Worm (Caenorhabditis elegans) whole organism, midembryonic: Measurements from ENCODE around the gene F40G9.6.

ENCODE experiments used
- T22C8.4 ChIP-seq: fragments of 200-800 bp; sonication (Bioruptor generic); IDR thresholded peaks from 2 replicates; pipeline ENCODE4 v1.3.6; 2022; ENCODE audit warnings: missing genetic modification characterization, missing compliant biosample characterization
- cog-1 ChIP-seq: sonication (generic microtip); optimal IDR thresholded peaks from 2 replicates; lab custom pipeline; 2016; ENCODE audit warnings: missing genetic modification characterization, missing compliant biosample characterization
- flt-1 ChIP-seq: fragments of 200-800 bp; sonication (Bioruptor generic); IDR thresholded peaks from 2 replicates; pipeline ENCODE4 v1.3.6; 2022; ENCODE audit warnings: missing genetic modification characterization, missing compliant biosample characterization
- klf-2 ChIP-seq: fragments of 200-800 bp; sonication (Bioruptor generic); conservative IDR thresholded peaks from 2 replicates; pipeline ENCODE4 v1.3.6; 2022; ENCODE audit warnings: missing genetic modification reagents, missing genetic modification characterization, missing compliant biosample characterization
- med-1 ChIP-seq: sonication (generic microtip); optimal IDR thresholded peaks from 2 replicates; lab custom pipeline; 2017; ENCODE audit warnings: missing genetic modification characterization, mild to moderate bottlenecking, missing compliant biosample characterization, antibody characterized with exemption, missing genetic modification reagents; ENCODE audit not compliant: insufficient read depth
- ref-1 ChIP-seq: fragments of 200-800 bp; sonication (Bioruptor generic); conservative IDR thresholded peaks from 2 replicates; pipeline ENCODE4 v1.3.6; 2022; ENCODE audit warnings: missing genetic modification reagents, missing genetic modification characterization, missing compliant biosample characterization
- tab-1 ChIP-seq: fragments of 200-800 bp; sonication (Bioruptor generic); IDR thresholded peaks from 2 replicates; pipeline ENCODE4 v1.3.6; 2022; ENCODE audit warnings: missing genetic modification characterization, missing compliant biosample characterization
- ztf-23 ChIP-seq: fragments of 200-800 bp; sonication (Bioruptor generic); IDR thresholded peaks from 2 replicates; pipeline ENCODE4 v1.3.6; 2022; ENCODE audit warnings: missing genetic modification reagents, missing genetic modification characterization, missing compliant biosample characterization
- ztf-29 ChIP-seq: fragments of 200-800 bp; sonication (Bioruptor generic); IDR thresholded peaks from 2 replicates; pipeline ENCODE4 v1.3.6; 2022; ENCODE audit warnings: missing genetic modification reagents, missing genetic modification characterization, missing compliant biosample characterization

The F40G9.6 gene

DNA sequence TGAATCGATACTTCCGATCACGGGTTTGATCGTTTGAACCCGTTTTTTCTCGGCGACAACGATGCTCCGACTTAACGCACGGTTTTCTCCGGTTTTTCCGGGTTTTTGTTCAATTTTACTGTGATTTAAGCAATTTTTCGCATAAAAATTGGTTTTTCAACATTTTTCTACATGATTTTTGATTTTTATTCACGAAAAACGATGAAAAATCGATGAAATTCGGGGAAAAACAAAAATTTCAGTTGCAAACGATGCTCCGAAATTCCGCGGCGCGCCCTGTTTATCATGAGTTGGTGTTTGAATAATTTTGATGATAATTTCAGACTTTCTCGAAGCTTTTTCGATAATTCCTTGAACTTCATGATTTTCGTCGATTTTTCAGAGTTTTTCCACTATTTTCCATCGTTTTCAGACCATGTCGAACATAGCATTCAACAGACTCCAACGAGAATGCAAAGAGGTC, 9.1 kb downstream of the F40G9.6 start, which contains the start of gene ubc-20:
Gene ubc-20 (plus strand): TSS at position 413 of the 463 bp plus-strand sequence.
- TF ChIP-seq ref-1, result no peak
- no peak for TF ChIP-seq flt-1 (GFP tag; lab: Robert Waterston, UW)
- TF ChIP-seq tab-1 (GFP tag; lab: Robert Waterston, UW), result no peak
- TF ChIP-seq T22C8.4, result no peak
- no peak for TF ChIP-seq med-1 (GFP tag; lab: Kevin White, UChicago)
- TF ChIP-seq ztf-23 (GFP tag; lab: Robert Waterston, UW), result no peak
- no peak for TF ChIP-seq cog-1 (tag; lab: Kevin White, UChicago)

DNA sequence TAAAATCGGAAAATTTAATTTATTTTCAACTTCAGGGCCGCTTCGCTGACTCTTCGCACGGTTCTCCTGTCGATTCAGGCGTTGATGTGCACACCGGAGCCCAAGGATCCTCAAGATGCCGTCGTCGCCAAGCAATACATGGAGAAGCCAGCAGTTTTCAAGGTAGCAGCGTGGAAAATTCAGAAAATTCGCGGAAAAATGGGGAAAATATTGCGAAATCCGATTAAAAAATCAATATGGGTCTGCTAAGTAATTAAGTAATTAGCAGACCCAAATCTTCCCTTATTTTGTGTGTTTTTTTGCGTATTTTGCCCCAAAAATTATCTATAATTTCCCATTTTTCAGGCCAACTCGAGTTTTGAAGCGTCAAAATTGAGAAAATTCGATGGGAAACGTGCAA, 9.9 kb downstream of the F40G9.6 start:
- no peak for TF ChIP-seq cog-1 (tag; lab: Kevin White, UChicago)
- no peak for TF ChIP-seq T22C8.4
- no peak for TF ChIP-seq flt-1 (GFP tag; lab: Robert Waterston, UW)
- no peak for TF ChIP-seq klf-2 (GFP tag; lab: Robert Waterston, UW)
- TF ChIP-seq tab-1 (GFP tag; lab: Robert Waterston, UW), result no peak
- TF ChIP-seq med-1 (GFP tag; lab: Kevin White, UChicago), result no peak
- no peak for TF ChIP-seq ztf-23 (GFP tag; lab: Robert Waterston, UW)
- TF ChIP-seq ztf-29 (GFP tag; lab: Robert Waterston, UW), result no peak

DNA sequence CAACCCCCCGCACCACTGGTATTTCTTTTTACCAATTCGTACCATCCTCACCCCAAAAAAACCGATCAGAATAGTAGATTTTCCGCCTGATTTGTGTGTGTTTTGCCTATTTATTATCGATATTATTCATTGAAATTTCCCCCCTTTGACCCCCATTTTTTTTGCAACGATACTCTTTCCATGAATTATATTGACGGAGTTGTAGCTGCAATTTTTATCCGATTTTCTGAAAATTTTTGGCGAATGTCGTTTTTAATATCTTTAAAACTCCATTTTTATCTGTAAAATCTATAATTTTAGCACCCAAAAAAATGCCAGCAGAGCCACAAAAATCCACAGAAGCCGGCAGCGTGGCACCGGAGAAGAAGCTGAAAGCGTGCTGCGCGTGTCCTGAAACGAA, 11.3 kb downstream of the F40G9.6 start, which contains the start of gene cox-17:
Gene cox-17 (plus strand): TSS at position 301 of the 400 bp plus-strand sequence.
- TF ChIP-seq cog-1 (tag; lab: Kevin White, UChicago) (no peak), klf-2 (GFP tag; lab: Robert Waterston, UW) (no peak), med-1 (GFP tag; lab: Kevin White, UChicago) (no peak), T22C8.4 (no peak), flt-1 (GFP tag; lab: Robert Waterston, UW) (no peak), tab-1 (GFP tag; lab: Robert Waterston, UW) (no peak), ztf-29 (GFP tag; lab: Robert Waterston, UW) (no peak), ref-1 (no peak), ztf-23 (GFP tag; lab: Robert Waterston, UW) (no peak)

DNA sequence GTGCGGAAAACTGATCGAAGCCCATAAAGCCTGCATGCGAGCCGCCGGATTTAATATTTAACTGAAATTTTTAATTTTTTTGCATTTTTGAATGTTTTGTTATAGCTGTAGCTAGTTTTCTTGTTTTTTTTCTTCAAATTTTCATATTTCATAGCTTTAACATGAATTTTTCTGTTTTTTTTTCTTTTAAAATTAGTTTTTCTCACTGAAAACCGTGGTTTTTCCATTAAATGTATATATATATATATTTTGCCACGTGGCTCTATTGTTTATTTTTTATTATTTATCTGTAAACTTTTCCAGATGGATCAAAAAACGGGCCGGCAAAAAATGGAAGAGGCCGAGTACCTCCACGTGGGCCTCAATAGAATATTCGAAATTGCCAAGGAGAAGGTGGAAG, 12.5 kb downstream of the F40G9.6 start, which contains the start of gene sec-20:
Gene sec-20 (plus strand): TSS at position 301 of the 400 bp plus-strand sequence.
- no peak for TF ChIP-seq ztf-29 (GFP tag; lab: Robert Waterston, UW)
- no peak for TF ChIP-seq ref-1
- TF ChIP-seq ztf-23 (GFP tag; lab: Robert Waterston, UW), result no peak
- no peak for TF ChIP-seq cog-1 (tag; lab: Kevin White, UChicago)
- TF ChIP-seq flt-1 (GFP tag; lab: Robert Waterston, UW), result no peak
- TF ChIP-seq klf-2 (GFP tag; lab: Robert Waterston, UW), result no peak
- no peak for TF ChIP-seq T22C8.4
- no peak for TF ChIP-seq tab-1 (GFP tag; lab: Robert Waterston, UW)
- TF ChIP-seq med-1 (GFP tag; lab: Kevin White, UChicago), result no peak

DNA sequence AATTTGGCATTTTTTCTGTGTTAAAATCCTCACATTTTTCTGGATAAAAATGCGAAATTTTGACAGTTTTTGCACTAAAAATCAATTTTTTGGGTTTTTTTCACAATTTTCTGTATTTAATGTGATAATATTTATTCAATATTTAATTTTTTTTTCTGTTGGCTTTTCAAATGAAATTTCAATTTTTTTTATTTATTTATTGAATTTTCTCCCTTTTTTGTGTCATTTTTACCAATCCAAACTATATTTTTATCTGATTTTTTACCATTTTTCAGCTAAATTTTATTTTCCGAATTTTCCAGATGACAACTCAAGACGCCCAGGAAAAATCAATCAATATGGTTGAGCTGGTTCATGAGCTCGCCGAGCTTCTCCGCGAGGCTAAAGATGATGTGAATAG, 14.8 kb downstream of the F40G9.6 start, which contains the start of gene F40G9.17:
Gene F40G9.17 (plus strand): TSS at position 301 of the 400 bp plus-strand sequence.
- TF ChIP-seq med-1 (GFP tag; lab: Kevin White, UChicago) (no peak), T22C8.4 (no peak), klf-2 (GFP tag; lab: Robert Waterston, UW) (no peak), flt-1 (GFP tag; lab: Robert Waterston, UW) (no peak), cog-1 (tag; lab: Kevin White, UChicago) (no peak), ztf-29 (GFP tag; lab: Robert Waterston, UW) (no peak)

DNA sequence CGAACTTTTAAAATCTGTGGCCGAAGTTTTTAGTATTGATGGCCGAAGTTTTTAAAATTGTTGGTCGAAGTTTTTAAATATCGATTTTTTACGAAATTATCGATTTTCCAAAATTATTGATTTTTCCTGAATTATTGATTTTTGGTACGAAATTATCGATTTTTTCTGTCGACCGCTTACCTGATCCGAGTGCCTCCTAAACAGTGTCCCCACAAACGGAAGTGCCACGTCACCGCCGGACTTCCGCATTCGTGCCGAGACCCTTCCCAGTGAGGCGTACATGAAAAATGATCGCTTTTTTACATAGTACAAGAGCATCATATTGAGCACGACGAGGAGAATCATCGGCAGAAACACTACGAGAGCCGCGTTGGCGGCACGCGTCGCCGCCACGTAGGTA, 24.6 kb downstream of the F40G9.6 start:
- no peak for TF ChIP-seq med-1 (GFP tag; lab: Kevin White, UChicago)
- TF ChIP-seq ztf-23 (GFP tag; lab: Robert Waterston, UW), result no peak
- peak; percentile 95 for TF ChIP-seq T22C8.4
- no peak for TF ChIP-seq ref-1

- no peak for TF ChIP-seq ref-1
Observed at ce11 chrIII:207023-207422, 27.7 kb downstream of the F40G9.6 start, which contains the start of gene W10C4.1. TSS of gene W10C4.1 (minus strand) at chrIII:207123.

DNA sequence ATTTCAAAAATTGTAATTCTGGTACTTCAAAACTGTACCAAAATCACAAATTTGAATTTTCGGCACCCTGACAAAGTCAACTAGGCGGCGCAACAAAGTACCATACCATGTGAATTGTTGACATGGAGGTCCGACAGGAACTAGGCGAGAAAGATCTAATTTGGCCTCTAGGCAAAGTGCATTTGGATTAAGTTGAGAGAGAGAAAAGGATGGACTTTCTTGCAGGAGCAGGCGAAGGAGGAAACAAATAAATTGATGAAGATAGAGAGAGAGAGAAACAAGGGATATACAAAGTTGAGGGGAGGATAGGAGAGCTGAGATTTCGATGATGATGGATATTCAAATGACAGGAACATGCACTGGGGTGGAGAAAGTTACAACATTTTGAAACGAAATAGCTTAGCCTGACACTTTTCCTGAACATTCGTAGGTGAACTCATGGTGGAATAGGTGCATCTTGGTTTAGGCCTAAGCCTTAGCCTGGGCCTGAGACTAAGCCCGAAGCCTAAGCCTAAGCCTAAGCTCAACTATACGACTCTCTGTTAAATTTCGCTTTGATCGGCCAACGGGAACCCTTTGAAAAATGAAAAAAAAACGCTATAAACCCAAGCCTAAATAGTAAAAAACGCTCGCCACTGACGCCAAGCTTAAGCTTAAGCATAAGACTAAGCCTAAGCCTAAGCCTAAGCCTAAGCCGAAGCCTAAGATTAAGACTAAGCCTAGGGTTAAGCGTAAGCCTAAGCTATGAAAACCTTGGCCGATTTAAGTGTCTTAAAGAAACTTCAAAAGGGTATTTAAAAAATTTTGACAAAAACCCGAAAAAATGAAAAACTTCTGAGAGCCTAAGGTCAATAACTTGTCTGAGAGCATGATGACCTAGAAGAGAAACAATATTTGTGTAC, 29.7 kb downstream of the F40G9.6 start:
- TF ChIP-seq ref-1 (no peak), med-1 (GFP tag; lab: Kevin White, UChicago) (no peak), ztf-23 (GFP tag; lab: Robert Waterston, UW) (no peak), ztf-29 (GFP tag; lab: Robert Waterston, UW) (no peak), T22C8.4 (no peak), tab-1 (GFP tag; lab: Robert Waterston, UW) (no peak), cog-1 (tag; lab: Kevin White, UChicago) (no peak), flt-1 (GFP tag; lab: Robert Waterston, UW) (no peak), klf-2 (GFP tag; lab: Robert Waterston, UW) (no peak)

DNA sequence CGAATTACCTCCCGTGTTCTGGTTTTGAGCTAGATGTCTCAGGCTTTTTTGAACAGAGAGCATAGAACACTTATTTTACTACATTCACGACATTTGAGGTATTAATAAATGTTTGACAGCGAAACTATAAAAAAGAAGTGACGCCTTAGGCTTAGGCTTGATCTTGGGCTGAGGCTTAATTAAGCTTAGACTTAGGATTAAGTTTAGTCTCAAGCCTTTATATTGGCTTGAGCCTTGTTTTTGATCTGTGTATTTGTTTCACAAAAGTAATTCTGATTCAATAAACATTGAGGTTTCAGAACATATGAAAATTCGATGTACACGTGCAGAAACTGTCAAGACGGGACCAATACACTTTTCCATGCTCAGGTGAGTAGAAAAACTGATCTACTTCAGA, 30.4 kb downstream of the F40G9.6 start, which contains the start of gene klp-20:
Gene klp-20 (plus strand): TSS at position 298 of the 397 bp plus-strand sequence.
- TF ChIP-seq tab-1 (GFP tag; lab: Robert Waterston, UW), result no peak
- TF ChIP-seq ztf-29 (GFP tag; lab: Robert Waterston, UW), result no peak

DNA sequence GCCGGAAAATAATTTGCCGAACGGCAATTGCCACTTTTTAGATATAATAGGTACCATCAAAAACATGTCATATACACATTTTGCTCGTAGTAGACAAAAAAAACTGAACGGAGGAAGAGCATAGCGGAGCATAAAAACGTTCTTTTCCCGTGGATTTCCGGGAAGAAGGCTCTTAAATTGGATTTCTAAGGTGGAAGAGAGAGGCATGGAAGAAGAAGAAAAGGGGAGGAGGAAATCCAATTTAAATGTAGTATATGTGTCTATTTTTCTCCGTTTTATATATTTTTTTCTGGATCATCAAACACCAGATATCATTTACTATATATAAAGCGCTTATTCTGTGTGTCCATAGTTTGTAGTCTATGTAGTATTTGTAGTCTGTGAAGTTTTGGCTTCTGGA, 32.0 kb downstream of the F40G9.6 start:
- TF ChIP-seq cog-1 (tag; lab: Kevin White, UChicago), result no peak
- no peak for TF ChIP-seq ztf-29 (GFP tag; lab: Robert Waterston, UW)
- TF ChIP-seq flt-1 (GFP tag; lab: Robert Waterston, UW), result no peak
- TF ChIP-seq med-1 (GFP tag; lab: Kevin White, UChicago), result no peak
- TF ChIP-seq ztf-23 (GFP tag; lab: Robert Waterston, UW), result no peak
- no peak for TF ChIP-seq ref-1
- TF ChIP-seq klf-2 (GFP tag; lab: Robert Waterston, UW), result no peak
- no peak for TF ChIP-seq T22C8.4
- no peak for TF ChIP-seq tab-1 (GFP tag; lab: Robert Waterston, UW)
